Fruit fly (Drosophila melanogaster) Kc167 (cell line): ENCODE data around the gene CG14322.

Source experiments
- Myc ChIP-seq: fragments of >200 bp; optimal IDR thresholded peaks from 2 replicates; lab custom pipeline; 2017; ENCODE audit warnings: missing external identifiers
- insv ChIP-seq: fragments of >200 bp; optimal IDR thresholded peaks from 3 replicates; lab custom pipeline; 2018; ENCODE audit warnings: missing external identifiers
- psq ChIP-seq: fragments of >200 bp; optimal IDR thresholded peaks from 2 replicates; lab custom pipeline; 2017; ENCODE audit warnings: missing external identifiers
- ttk ChIP-seq: sonication (Bioruptor generic); optimal IDR thresholded peaks from 2 replicates; lab custom pipeline; 2017; ENCODE audit warnings: missing external identifiers

- TF ChIP-seq psq (lab: Kevin White, UChicago) (no peak), ttk (lab: Kevin White, UChicago) (no peak), insv (lab: Kevin White, UChicago) (no peak), Myc (lab: Kevin White, UChicago) (no peak)
These were observed 54.7 kb downstream of the CG14322 start for dm6 chr3R:17701971-17702845.
